Worm (Caenorhabditis elegans): Measurements from ENCODE around the gene M106.8.

Gene M106.8

DNA sequence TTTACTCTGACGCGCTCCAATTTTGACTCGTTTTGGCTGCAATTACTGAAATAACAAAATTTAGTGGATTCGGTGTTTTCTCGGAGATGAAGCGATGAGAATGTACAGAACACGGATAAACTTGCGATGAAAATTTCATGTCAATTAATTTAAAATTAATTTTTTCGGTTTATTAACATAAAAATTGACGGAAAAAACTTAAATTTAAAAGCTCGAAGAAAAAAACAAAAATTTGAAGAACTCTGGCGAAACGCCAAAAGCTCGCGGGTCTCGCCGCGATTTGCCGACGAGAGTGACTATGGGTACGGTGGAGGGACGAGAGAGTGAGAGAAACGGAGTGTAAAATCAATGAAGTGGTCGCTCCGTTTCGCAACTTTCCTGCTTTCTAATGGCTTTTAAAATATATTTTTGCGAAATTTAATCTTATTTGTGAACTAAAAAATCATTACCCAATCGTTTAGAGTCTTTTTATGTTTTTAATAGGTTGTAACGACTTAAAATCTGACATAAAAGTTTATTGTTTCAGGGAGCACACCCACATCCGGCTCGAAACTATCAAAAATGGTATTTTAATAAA is 25.3 kb upstream of the M106.8 start, which contains the start of the genes gmps-1 and cap-2 (continued):
- TF ChIP-seq nfya-1 (tag; optimal IDR thresholded peaks at IDR 0.05), result peak; percentile 95
- TF ChIP-seq pax-1 (tag; optimal IDR thresholded peaks at IDR 0.05), result peak; percentile 56
- TF ChIP-seq elt-2 (tag; optimal IDR thresholded peaks at IDR 0.05), result peak; percentile 63
- peak; percentile 98 for TF ChIP-seq ceh-48 (tag; optimal IDR thresholded peaks at IDR 0.05)
- TF ChIP-seq ceh-14 (tag; optimal IDR thresholded peaks at IDR 0.05), result peak; percentile 40
- TF ChIP-seq dmd-4 (tag; optimal IDR thresholded peaks at IDR 0.05; ENCODE audit: borderline replicate concordance), result no peak
- TF ChIP-seq unc-86 (tag; optimal IDR thresholded peaks at IDR 0.05), result peak; percentile 30

ce11 chrII:10867219-10867618 is 23.8 kb upstream of the M106.8 start:
- TF ChIP-seq ceh-30 (tag; optimal IDR thresholded peaks at IDR 0.05), result no peak
- TF ChIP-seq gmeb-2 (tag; optimal IDR thresholded peaks at IDR 0.05), result no peak
- TF ChIP-seq ceh-18 (tag; optimal IDR thresholded peaks at IDR 0.05), result peak; percentile 59

DNA sequence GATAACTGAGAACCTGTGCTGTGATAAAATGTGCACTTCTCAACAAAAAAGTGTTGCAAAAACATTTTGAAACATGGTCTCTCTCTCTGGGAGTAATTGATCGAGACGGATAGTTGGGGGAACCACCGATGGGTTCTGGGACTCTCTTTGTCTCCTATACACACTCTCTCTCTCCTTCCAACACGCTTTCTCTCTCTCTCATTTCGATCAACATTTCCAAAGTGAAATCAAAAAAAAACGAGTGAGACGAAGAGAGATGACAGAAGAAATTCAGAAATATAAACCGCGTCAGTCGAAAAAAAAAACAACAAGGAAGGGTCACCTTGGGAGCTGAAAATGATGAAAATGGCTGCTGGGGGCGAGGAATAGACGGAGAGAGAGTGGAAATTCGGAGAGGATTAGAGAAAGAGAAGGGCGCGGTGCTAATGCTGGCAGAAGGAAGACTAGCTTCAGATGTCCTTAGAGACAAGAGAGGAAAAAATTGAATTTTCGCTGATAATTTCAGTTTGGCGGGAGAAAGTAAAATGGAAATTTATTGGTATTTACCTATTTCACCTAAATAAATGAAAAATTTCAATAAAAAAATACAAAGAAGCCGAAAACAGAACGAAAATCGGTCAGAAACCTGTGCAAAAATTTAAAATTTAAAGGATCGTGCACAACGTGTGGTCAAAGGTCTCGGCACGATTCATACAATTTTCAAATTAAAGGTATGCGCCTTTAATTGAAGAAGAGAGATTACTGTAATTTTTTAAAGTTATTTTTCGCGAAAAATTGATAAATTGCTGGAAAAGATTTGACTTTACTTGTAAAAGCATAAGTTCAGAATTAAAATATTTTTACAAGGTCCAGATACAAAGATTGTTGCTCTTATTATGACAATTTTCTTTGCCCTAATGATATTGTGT is 19.6 kb upstream of the M106.8 start:
- peak; percentile 2 for TF ChIP-seq nfya-1 (tag; optimal IDR thresholded peaks at IDR 0.05)
- no peak for TF ChIP-seq mec-3 (tag; optimal IDR thresholded peaks at IDR 0.05; ENCODE audit: borderline replicate concordance)
- no peak for TF ChIP-seq ceh-22 (tag; optimal IDR thresholded peaks at IDR 0.05)
- TF ChIP-seq sdc-2 (tag; optimal IDR thresholded peaks at IDR 0.05), result no peak
- no peak for TF ChIP-seq unc-3 (GFP tag; conservative IDR thresholded peaks at IDR 0.05)
- TF ChIP-seq unc-3 (tag; optimal IDR thresholded peaks at IDR 0.05), result no peak

- TF ChIP-seq ztf-16 (tag; optimal IDR thresholded peaks at IDR 0.05) (no peak), dmd-4 (tag; optimal IDR thresholded peaks at IDR 0.05; ENCODE audit: borderline replicate concordance) (no peak), elt-2 (tag; optimal IDR thresholded peaks at IDR 0.05) (peak; percentile 60), eyg-1 (tag; optimal IDR thresholded peaks at IDR 0.05) (no peak), ceh-19 (GFP tag; optimal IDR thresholded peaks at IDR 0.05) (no peak)
These were observed 18.5 kb upstream of the M106.8 start for ce11 chrII:10861723-10862486.

- TF ChIP-seq nfya-1 (tag; optimal IDR thresholded peaks at IDR 0.05) (peak; percentile 98), eyg-1 (tag; optimal IDR thresholded peaks at IDR 0.05) (no peak)
These were observed 17.9 kb upstream of the M106.8 start for ce11 chrII:10861305-10861704.

- TF ChIP-seq elt-2 (tag; optimal IDR thresholded peaks at IDR 0.05) (peak; percentile 15), ceh-2 (tag; optimal IDR thresholded peaks at IDR 0.05) (no peak)
These were observed 17.4 kb upstream of the M106.8 start, which contains the start of gene M106.3 for ce11 chrII:10860840-10861239. M106.3 (minus strand) TSS chrII:10860909.

DNA sequence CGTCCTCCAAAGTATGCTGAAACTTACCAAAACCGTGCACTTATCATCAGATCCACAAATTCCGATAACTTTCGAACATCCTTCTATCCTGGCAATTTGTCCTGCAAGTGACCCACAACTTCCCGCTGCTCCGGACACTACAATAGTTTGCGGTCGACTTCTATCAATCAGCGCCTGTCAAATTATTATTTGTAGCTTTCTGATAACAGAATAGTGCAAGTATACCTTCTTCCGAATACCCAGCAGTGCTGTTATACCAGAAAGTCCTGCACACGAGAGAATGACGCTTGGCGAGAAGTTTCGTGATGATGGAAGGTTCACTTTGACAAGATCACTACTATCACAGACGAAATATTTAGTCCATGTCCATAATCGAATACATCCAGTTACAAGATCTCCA is 15.9 kb upstream of the M106.8 start:
- TF ChIP-seq lim-6 (tag; optimal IDR thresholded peaks at IDR 0.05) (no peak), ceh-6 (GFP tag; optimal IDR thresholded peaks at IDR 0.05) (no peak), T23F11.4 (GFP tag; optimal IDR thresholded peaks at IDR 0.05) (no peak), ceh-19 (GFP tag; optimal IDR thresholded peaks at IDR 0.05) (no peak), ceh-18 (tag; optimal IDR thresholded peaks at IDR 0.05) (no peak), sox-2 (GFP tag; IDR thresholded peaks at IDR 0.05) (no peak), ets-4 (tag; optimal IDR thresholded peaks at IDR 0.05) (no peak), C38D4.7 (GFP tag; optimal IDR thresholded peaks at IDR 0.05) (no peak), hlh-15 (tag; optimal IDR thresholded peaks at IDR 0.05) (no peak), tbx-7 (tag; optimal IDR thresholded peaks at IDR 0.05) (no peak), ceh-48 (tag; optimal IDR thresholded peaks at IDR 0.05) (no peak), sox-4 (tag; optimal IDR thresholded peaks at IDR 0.05) (no peak), C08G9.2 (tag; optimal IDR thresholded peaks at IDR 0.05) (no peak), ttx-3 (tag; optimal IDR thresholded peaks at IDR 0.05) (no peak), mec-3 (tag; optimal IDR thresholded peaks at IDR 0.05; ENCODE audit: borderline replicate concordance) (no peak), lin-11 (tag; optimal IDR thresholded peaks at IDR 0.05) (no peak), hlh-30 (tag; optimal IDR thresholded peaks at IDR 0.05; ENCODE audit: insufficient read depth) (no peak), dmd-4 (tag; optimal IDR thresholded peaks at IDR 0.05; ENCODE audit: borderline replicate concordance) (no peak), pros-1 (tag; optimal IDR thresholded peaks at IDR 0.05) (no peak)

Data from whole organism, late embryonic.